In the genomic region with DNA sequence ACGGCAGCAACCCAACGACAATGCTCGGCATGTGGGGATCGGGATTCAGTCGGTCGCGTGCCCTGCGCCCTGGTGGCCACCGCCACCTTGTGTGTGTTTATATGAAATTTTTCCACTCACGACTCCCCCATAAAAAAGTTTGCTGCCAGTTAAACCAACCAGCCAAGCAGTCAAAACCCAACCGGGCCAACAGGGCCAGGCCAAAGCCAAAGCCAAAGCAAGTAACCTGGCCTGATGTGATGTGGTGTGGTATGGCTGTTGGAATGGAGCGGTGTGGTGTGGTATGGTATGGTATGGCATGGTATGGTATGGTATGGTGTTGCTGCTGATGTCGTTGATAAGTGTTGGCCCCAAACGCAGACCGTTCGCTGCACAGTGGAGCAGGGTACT, we compare ENCODE assay signal across 4 fruit fly cellular contexts.
TF ChIP-seq lines count a peak whose summit lies in the region.

No protein-coding gene starts in this region.

- TF ChIP-seq CTCF in whole organism, embryonic (GFP tag; optimal IDR thresholded peaks at IDR 0.05; lab: Kevin White, UChicago), result no peak

TF ChIP-seq in whole organism, embryonic, 481 proteins besides CTCF, POLR2A, EP300 and RAD21 (continues in another document):
- TF ChIP-seq sug (tag; optimal IDR thresholded peaks at IDR 0.05; lab: Kevin White, UChicago) (peak; percentile 23), CG12071 (GFP tag; optimal IDR thresholded peaks at IDR 0.05; lab: Kevin White, UChicago) (peak; percentile 6), Sry-β (GFP tag; optimal IDR thresholded peaks at IDR 0.05; lab: Kevin White, UChicago) (no peak), NFAT (GFP tag; IDR thresholded peaks at IDR 0.05; lab: Robert Waterston, UW) (peak; percentile 63; the same call in 1 of the 2 replicates), ato (GFP tag; IDR thresholded peaks at IDR 0.05; lab: Robert Waterston, UW; ENCODE audit: partially characterized antibody) (0 out of 2 replicates have a peak, but pooled peaks have one; percentile 27), unc-4 (GFP tag; IDR thresholded peaks at IDR 0.05; lab: Robert Waterston, UW; ENCODE audit: partially characterized antibody) (no peak), chm (GFP tag; IDR thresholded peaks at IDR 0.05; lab: Robert Waterston, UW) (peak; percentile 59; the same call in 1 of the 2 replicates), Sox102F (GFP tag; optimal IDR thresholded peaks at IDR 0.05; lab: Kevin White, UChicago) (no peak), zen2 (GFP tag; IDR thresholded peaks at IDR 0.05; lab: Robert Waterston, UW; ENCODE audit: partially characterized antibody) (0 out of 3 replicates have a peak, but pooled peaks have one; percentile 33), jumu (GFP tag; optimal IDR thresholded peaks at IDR 0.05; lab: Kevin White, UChicago) (no peak), sd (tag; optimal IDR thresholded peaks at IDR 0.05; lab: Kevin White, UChicago) (peak; percentile 24), CG10543 (GFP tag; optimal IDR thresholded peaks at IDR 0.05; lab: Kevin White, UChicago) (peak; percentile 53), CG2199 (GFP tag; IDR thresholded peaks at IDR 0.05; lab: Robert Waterston, UW) (0 out of 3 replicates have a peak, but pooled peaks have one; percentile 73), CG11247 (GFP tag; IDR thresholded peaks at IDR 0.05; lab: Robert Waterston, UW) (0 out of 2 replicates have a peak, but pooled peaks have one; percentile 7), chinmo (GFP tag; IDR thresholded peaks at IDR 0.05; lab: Robert Waterston, UW; ENCODE audit: partially characterized antibody) (peak; percentile 41; the same call in 1 of the 4 replicates), kah (GFP tag; optimal IDR thresholded peaks at IDR 0.05; lab: Kevin White, UChicago) (peak; percentile 23), CG15269 (tag; optimal IDR thresholded peaks at IDR 0.05; lab: Kevin White, UChicago) (no peak), Hey (tag; optimal IDR thresholded peaks at IDR 0.05; lab: Kevin White, UChicago) (peak; percentile 25)

TF ChIP-seq in whole organism, prepupa, 60 proteins besides CTCF, POLR2A, EP300 and RAD21:
- TF ChIP-seq CG6792 (GFP tag; optimal IDR thresholded peaks at IDR 0.05; lab: Kevin White, UChicago), result no peak
- TF ChIP-seq Gug (GFP tag; IDR thresholded peaks at IDR 0.05; lab: Robert Waterston, UW), result 0 out of 2 replicates have a peak, but pooled peaks have one; percentile 4
- peak in 1 of 2 experiments; percentile 25 for TF ChIP-seq ss (GFP tag; optimal IDR thresholded peaks at IDR 0.05; lab: Kevin White, UChicago)
- TF ChIP-seq salr (GFP tag; optimal IDR thresholded peaks at IDR 0.05; lab: Kevin White, UChicago), result no peak
TF ChIP-seq in whole organism, prepupa: peak in this region for 2.

TF ChIP-seq in whole organism, pupa, 21 proteins besides CTCF, POLR2A, EP300 and RAD21:
- TF ChIP-seq Ets98B (GFP tag; IDR thresholded peaks at IDR 0.05; lab: Robert Waterston, UW) (peak; percentile 14; the same call in 1 of the 2 replicates), rn (GFP tag; IDR thresholded peaks at IDR 0.05; lab: Robert Waterston, UW) (no peak), D1 (tag; optimal IDR thresholded peaks at IDR 0.05; lab: Kevin White, UChicago) (no peak), Pif1A (GFP tag; optimal IDR thresholded peaks at IDR 0.05; lab: Kevin White, UChicago) (no peak), CG14655 (GFP tag; optimal IDR thresholded peaks at IDR 0.05; lab: Kevin White, UChicago) (no peak), CG13204 (GFP tag; optimal IDR thresholded peaks at IDR 0.05; lab: Kevin White, UChicago) (peak; percentile 15), CG8159 (tag; optimal IDR thresholded peaks at IDR 0.05; lab: Kevin White, UChicago) (no peak), CG32121 (GFP tag; IDR thresholded peaks at IDR 0.05; lab: Robert Waterston, UW) (no peak), CG8301 (tag; optimal IDR thresholded peaks at IDR 0.05; lab: Kevin White, UChicago) (no peak), CG4496 (GFP tag; IDR thresholded peaks at IDR 0.05; lab: Robert Waterston, UW) (no peak; the same call in 2 of the 3 replicates), CG9948 (tag; optimal IDR thresholded peaks at IDR 0.05; lab: Kevin White, UChicago) (no peak), CG12605 (GFP tag; IDR thresholded peaks at IDR 0.05; lab: Robert Waterston, UW) (no peak), CG34367 (tag; optimal IDR thresholded peaks at IDR 0.05; lab: Kevin White, UChicago) (no peak), Snoo (tag; optimal IDR thresholded peaks at IDR 0.05; lab: Kevin White, UChicago) (no peak), Pif1B (GFP tag; optimal IDR thresholded peaks at IDR 0.05; lab: Kevin White, UChicago) (no peak), CG15710 (tag; optimal IDR thresholded peaks at IDR 0.05; lab: Kevin White, UChicago) (no peak), fd96Ca (GFP tag; IDR thresholded peaks at IDR 0.05; lab: Robert Waterston, UW) (no peak), CG17806 (tag; optimal IDR thresholded peaks at IDR 0.05; lab: Kevin White, UChicago) (no peak), gl (tag; optimal IDR thresholded peaks at IDR 0.05; lab: Kevin White, UChicago) (no peak), EcR (GFP tag; optimal IDR thresholded peaks at IDR 0.05; lab: Kevin White, UChicago) (peak; percentile 42), CG10348 (GFP tag; IDR thresholded peaks at IDR 0.05; lab: Robert Waterston, UW) (no peak)

TF ChIP-seq in whole organism, wandering third instar larva, 38 proteins besides CTCF, POLR2A, EP300 and RAD21:
- TF ChIP-seq Vsx2 (GFP tag; optimal IDR thresholded peaks at IDR 0.05; lab: Kevin White, UChicago; ENCODE audit: partially characterized antibody) (peak; percentile 71), sage (GFP tag; optimal IDR thresholded peaks at IDR 0.05; lab: Kevin White, UChicago) (no peak), Dif (GFP tag; optimal IDR thresholded peaks at IDR 0.05; lab: Kevin White, UChicago; ENCODE audit: partially characterized antibody) (peak; percentile 54), dsf (GFP tag; optimal IDR thresholded peaks at IDR 0.05; lab: Kevin White, UChicago; ENCODE audit: borderline replicate concordance) (no peak), brk (GFP tag; optimal IDR thresholded peaks at IDR 0.05; lab: Kevin White, UChicago) (no peak), usp (GFP tag; optimal IDR thresholded peaks at IDR 0.05; lab: Kevin White, UChicago) (no peak), rgr (GFP tag; optimal IDR thresholded peaks at IDR 0.05; lab: Kevin White, UChicago) (no peak)

Comparison
In these comparisons a context has a peak if more than half of its experiments do, and no peak if none do; other contexts are left out.
1. Of the 7 proteins assayed by ChIP-seq in both whole organism, embryonic and whole organism, prepupa: peak only in whole organism, embryonic: none; only in whole organism, prepupa: Gug; in both: none; in neither: 6.